Worm (Caenorhabditis elegans): ENCODE data around the gene K08H2.2.

K08H2.2 gene

DNA sequence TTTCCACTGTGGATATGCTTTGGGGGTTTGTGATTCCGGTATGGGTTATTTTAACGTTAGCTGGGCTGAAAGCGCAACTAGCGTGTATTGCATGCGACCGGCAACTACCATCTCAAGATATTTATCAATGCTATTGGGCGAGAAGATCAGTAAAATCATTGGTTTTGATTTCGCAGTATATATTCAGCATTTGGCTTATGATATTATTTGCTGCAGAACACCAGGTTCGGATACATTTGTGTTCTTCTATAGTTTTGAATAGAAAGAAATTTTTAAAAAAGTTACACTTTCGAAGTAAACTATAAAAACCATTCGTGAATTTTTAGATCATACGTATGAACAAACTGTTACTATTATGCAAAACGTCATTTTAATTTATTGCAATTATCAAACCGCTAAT, 16.8 kb downstream of the K08H2.2 start:
- TF ChIP-seq bed-1 (GFP tag; IDR thresholded peaks at IDR 0.05) (no peak), ceh-27 (GFP tag; optimal IDR thresholded peaks at IDR 0.05) (no peak), D2030.7 (GFP tag; IDR thresholded peaks at IDR 0.05) (no peak), F33H1.4 (GFP tag; IDR thresholded peaks at IDR 0.05) (no peak), Y56A3A.18 (GFP tag; IDR thresholded peaks at IDR 0.05) (no peak)

DNA sequence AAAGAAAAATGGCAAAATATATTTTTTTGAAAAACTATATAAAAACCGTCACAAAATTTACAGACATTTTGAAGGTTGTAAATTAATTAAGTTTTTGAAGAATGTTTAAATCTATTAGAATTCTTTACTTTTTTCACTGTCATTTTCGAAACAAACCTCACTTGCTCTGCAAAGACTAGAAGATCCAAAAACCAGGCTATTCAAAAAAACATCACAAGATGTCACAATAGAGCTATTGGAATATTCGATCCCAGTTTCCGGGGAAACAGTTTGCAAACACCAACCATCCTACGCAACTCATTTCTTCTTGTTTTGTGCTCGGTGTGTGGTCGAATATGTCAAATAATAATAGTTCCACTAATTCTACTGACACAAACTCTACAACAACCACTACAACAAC, 18.0 kb downstream of the K08H2.2 start, which contains the start of gene R12H7.4:
Gene R12H7.4, plus strand, starts transcription at position 301 of the 400 bp plus-strand sequence.
- TF ChIP-seq nhr-120 (GFP tag; IDR thresholded peaks at IDR 0.05) = no peak
- TF ChIP-seq mes-4 (tag; optimal IDR thresholded peaks at IDR 0.05) = no peak
- no peak for TF ChIP-seq hrde-1 (tag; optimal IDR thresholded peaks at IDR 0.05; ENCODE audit: borderline replicate concordance)
- TF ChIP-seq mxl-1 (tag; optimal IDR thresholded peaks at IDR 0.05) = no peak
- TF ChIP-seq hlh-12 (tag; optimal IDR thresholded peaks at IDR 0.05) = no peak
- no peak for TF ChIP-seq K11D2.4 (GFP tag; IDR thresholded peaks at IDR 0.05)
- no peak for TF ChIP-seq F55B11.4 (tag; optimal IDR thresholded peaks at IDR 0.05; ENCODE audit: borderline replicate concordance, insufficient read depth)
- TF ChIP-seq lsy-27 (tag; optimal IDR thresholded peaks at IDR 0.05; ENCODE audit: borderline replicate concordance, insufficient read depth) = no peak
- no peak for TF ChIP-seq snpc-3.4 (tag; optimal IDR thresholded peaks at IDR 0.05)
- TF ChIP-seq ceh-40 (GFP tag; IDR thresholded peaks at IDR 0.05) = no peak
- TF ChIP-seq C06A6.2 (GFP tag; conservative IDR thresholded peaks at IDR 0.05) = no peak
- no peak for TF ChIP-seq lir-1 (GFP tag; conservative IDR thresholded peaks at IDR 0.05)
- no peak for TF ChIP-seq F37B4.10 (GFP tag; IDR thresholded peaks at IDR 0.05)
- no peak for TF ChIP-seq let-526 (GFP tag; IDR thresholded peaks at IDR 0.05)
- no peak for TF ChIP-seq F39B2.1 (GFP tag; IDR thresholded peaks at IDR 0.05)
- no peak for TF ChIP-seq pbrm-1 (GFP tag; IDR thresholded peaks at IDR 0.05)
- no peak for TF ChIP-seq bed-1 (GFP tag; IDR thresholded peaks at IDR 0.05)
- no peak for TF ChIP-seq dox-1 (GFP tag; IDR thresholded peaks at IDR 0.05)
- TF ChIP-seq let-607 (tag; optimal IDR thresholded peaks at IDR 0.05) = no peak

DNA sequence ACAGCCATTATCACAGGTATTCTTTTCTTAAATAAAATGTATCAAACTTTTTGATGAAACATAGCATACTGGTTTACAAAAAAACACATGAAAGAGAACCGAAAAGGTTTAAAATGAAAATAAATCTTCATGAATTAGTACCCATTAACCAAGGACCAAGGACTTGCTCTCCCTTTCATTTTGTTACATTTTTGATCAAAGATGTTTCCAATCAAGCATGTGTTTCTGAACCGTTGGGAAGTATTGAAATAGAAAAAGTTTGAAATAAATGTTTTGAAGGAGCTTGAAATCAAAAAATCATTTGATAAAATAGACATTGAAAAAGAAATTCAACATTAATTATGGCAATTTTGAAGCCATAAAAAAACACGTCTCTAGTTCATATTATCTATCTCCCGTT, 22.3 kb downstream of the K08H2.2 start:
- TF ChIP-seq tlf-1 (GFP tag; optimal IDR thresholded peaks at IDR 0.05) = no peak
- no peak for TF ChIP-seq tbx-9 (tag; optimal IDR thresholded peaks at IDR 0.05; ENCODE audit: borderline replicate concordance)
- no peak for TF ChIP-seq ekl-4 (GFP tag; IDR thresholded peaks at IDR 0.05)
- no peak for TF ChIP-seq mcd-1 (GFP tag; IDR thresholded peaks at IDR 0.05)
- TF ChIP-seq K12H6.12 (tag; optimal IDR thresholded peaks at IDR 0.05) = no peak
- no peak for TF ChIP-seq nhr-27 (tag; optimal IDR thresholded peaks at IDR 0.05)
- TF ChIP-seq K11D2.4 (GFP tag; IDR thresholded peaks at IDR 0.05) = no peak
- TF ChIP-seq dox-1 (GFP tag; IDR thresholded peaks at IDR 0.05) = no peak
- no peak for TF ChIP-seq dpff-1 (tag; optimal IDR thresholded peaks at IDR 0.05)
- TF ChIP-seq ztf-26 (tag; optimal IDR thresholded peaks at IDR 0.05) = no peak
- no peak for TF ChIP-seq lin-35 (GFP tag; optimal IDR thresholded peaks at IDR 0.05)
- no peak for TF ChIP-seq F23B12.7 (tag; optimal IDR thresholded peaks at IDR 0.05; ENCODE audit: insufficient read depth)
- TF ChIP-seq unc-130 (GFP tag; optimal IDR thresholded peaks at IDR 0.05) = no peak
- no peak for TF ChIP-seq ztf-25 (GFP tag; IDR thresholded peaks at IDR 0.05)
- no peak for TF ChIP-seq mxl-1 (tag; optimal IDR thresholded peaks at IDR 0.05)
- no peak for TF ChIP-seq repo-1 (tag; optimal IDR thresholded peaks at IDR 0.05)

Measured in whole organism, young adult.